Worm (Caenorhabditis elegans) whole organism, young adult: ENCODE results near the gene set-21.

Source experiments
- B0035.1 ChIP-seq: sonication (generic microtip); optimal IDR thresholded peaks from 2 replicates; lab custom pipeline; 2016; ENCODE audit warnings: missing genetic modification characterization, mild to moderate bottlenecking, missing compliant biosample characterization, missing genotype, missing genetic modification reagents
- B0261.1 ChIP-seq: sonication (generic microtip); optimal IDR thresholded peaks from 2 replicates; lab custom pipeline; 2016; ENCODE audit warnings: mild to moderate bottlenecking, missing genetic modification characterization, moderate library complexity, missing compliant biosample characterization
- D2030.7 ChIP-seq: fragments of 200-800 bp; sonication (Bioruptor generic); IDR thresholded peaks from 2 replicates; pipeline ENCODE4 v1.3.6; 2022; ENCODE audit warnings: missing genetic modification reagents, missing genetic modification characterization, missing compliant biosample characterization
- F10E7.11 ChIP-seq: sonication (generic microtip); optimal IDR thresholded peaks from 2 replicates; lab custom pipeline; 2017; ENCODE audit warnings: mild to moderate bottlenecking, missing genetic modification characterization, moderate library complexity, missing compliant biosample characterization
- F33H1.4 ChIP-seq: fragments of 200-800 bp; sonication (Bioruptor generic); IDR thresholded peaks from 2 replicates; pipeline ENCODE4 v1.3.6; 2022; ENCODE audit warnings: missing genetic modification reagents, missing genetic modification characterization, missing compliant biosample characterization
- F37B4.10 ChIP-seq: fragments of 200-800 bp; sonication (Bioruptor generic); IDR thresholded peaks from 2 replicates; pipeline ENCODE4 v1.3.6; 2022; ENCODE audit warnings: missing genetic modification characterization, missing compliant biosample characterization
- F39B2.1 ChIP-seq: fragments of 200-800 bp; sonication (Bioruptor generic); IDR thresholded peaks from 2 replicates; pipeline ENCODE4 v1.3.6; 2022; ENCODE audit warnings: missing genetic modification reagents, missing genetic modification characterization, missing compliant biosample characterization
- F49E8.2 ChIP-seq: sonication (generic microtip); optimal IDR thresholded peaks from 3 replicates; lab custom pipeline; 2017; ENCODE audit warnings: missing genetic modification characterization, mild to moderate bottlenecking, missing compliant biosample characterization, antibody characterized with exemption, moderate library complexity; ENCODE audit not compliant: insufficient read depth
- F57A8.1 ChIP-seq: fragments of 200-800 bp; sonication (Bioruptor generic); optimal IDR thresholded peaks from 2 replicates; lab custom pipeline; 2018; ENCODE audit warnings: mild to moderate bottlenecking, missing genetic modification characterization, moderate library complexity, missing compliant biosample characterization
- F57C9.4 ChIP-seq: sonication (generic microtip); optimal IDR thresholded peaks from 2 replicates; lab custom pipeline; 2017; ENCODE audit warnings: mild to moderate bottlenecking, missing genetic modification characterization, missing compliant biosample characterization
- K11D2.4 ChIP-seq: fragments of 200-800 bp; sonication (Bioruptor generic); IDR thresholded peaks from 2 replicates; pipeline ENCODE4 v1.3.6; 2022; ENCODE audit warnings: missing genetic modification reagents, missing genetic modification characterization, missing compliant biosample characterization
- Y53F4B.3 ChIP-seq: fragments of 200-800 bp; sonication (Bioruptor generic); IDR thresholded peaks from 2 replicates; pipeline ENCODE4 v1.3.6; 2022; ENCODE audit warnings: missing genetic modification reagents, missing genetic modification characterization, missing compliant biosample characterization
- Y95B8A.8 ChIP-seq: fragments of 200-800 bp; sonication (Bioruptor generic); IDR thresholded peaks from 2 replicates; pipeline ENCODE4 v1.3.6; 2022; ENCODE audit warnings: missing genetic modification reagents, missing genetic modification characterization, missing compliant biosample characterization
- ZK185.1 ChIP-seq: sonication (generic microtip); optimal IDR thresholded peaks from 2 replicates; lab custom pipeline; 2016; ENCODE audit warnings: mild to moderate bottlenecking, missing genetic modification characterization, missing compliant biosample characterization; ENCODE audit not compliant: poor library complexity, severe bottlenecking
- ama-1 ChIP-seq, 3 experiments: fragments of 150-350 bp in 1 of 3; sonication (generic microtip) in 2 of 3; optimal IDR thresholded peaks; 2 replicates each; lab custom pipeline; 2014 to 2018; ENCODE audit warnings: missing biosample characterization in 2 of 3, missing genetic modification characterization in 2 of 3, missing genetic modification reagents in 2 of 3
- aptf-3 ChIP-seq: fragments of 200-800 bp; sonication (Bioruptor generic); IDR thresholded peaks from 2 replicates; pipeline ENCODE4 v1.3.6; 2022; ENCODE audit warnings: missing genetic modification characterization, missing compliant biosample characterization
- attf-3 ChIP-seq: fragments of 200-800 bp; sonication (Bioruptor generic); conservative IDR thresholded peaks from 2 replicates; pipeline ENCODE4 v1.3.6; 2022; ENCODE audit warnings: missing genetic modification reagents, missing genetic modification characterization, missing compliant biosample characterization
- attf-5 ChIP-seq: fragments of 200-800 bp; sonication (Bioruptor generic); optimal IDR thresholded peaks from 2 replicates; lab custom pipeline; 2018; ENCODE audit warnings: mild to moderate bottlenecking, missing genetic modification characterization, missing compliant biosample characterization
- ccch-3 ChIP-seq: fragments of 200-800 bp; sonication (Bioruptor generic); optimal IDR thresholded peaks from 2 replicates; lab custom pipeline; 2018; ENCODE audit warnings: mild to moderate bottlenecking, missing genetic modification characterization, missing compliant biosample characterization
- cebp-2 ChIP-seq: fragments of 200-800 bp; sonication (Bioruptor generic); IDR thresholded peaks from 2 replicates; pipeline ENCODE4 v1.3.6; 2022; ENCODE audit warnings: missing genetic modification characterization, missing compliant biosample characterization
- ceh-100 ChIP-seq: fragments of 200-800 bp; sonication (Bioruptor generic); IDR thresholded peaks from 2 replicates; pipeline ENCODE4 v1.3.6; 2022; ENCODE audit warnings: missing genetic modification reagents, missing genetic modification characterization, missing compliant biosample characterization
- ceh-58 ChIP-seq: fragments of 200-800 bp; sonication (Bioruptor generic); IDR thresholded peaks from 2 replicates; pipeline ENCODE4 v1.3.6; 2022; ENCODE audit warnings: missing genetic modification characterization, missing compliant biosample characterization
- dox-1 ChIP-seq: fragments of 200-800 bp; sonication (Bioruptor generic); IDR thresholded peaks from 2 replicates; pipeline ENCODE4 v1.3.6; 2022; ENCODE audit warnings: missing genetic modification reagents, missing genetic modification characterization, missing compliant biosample characterization
- dpl-1 ChIP-seq: fragments of 150-350 bp; optimal IDR thresholded peaks from 2 replicates; lab custom pipeline; 2014; ENCODE audit warnings: missing biosample characterization, missing genetic modification reagents, missing genetic modification characterization
- him-1 ChIP-seq: sonication (generic microtip); optimal IDR thresholded peaks from 2 replicates; lab custom pipeline; 2016; ENCODE audit warnings: missing genotype, missing genetic modification reagents, missing genetic modification characterization, missing compliant biosample characterization
- hlh-26 ChIP-seq: fragments of 200-800 bp; sonication (Bioruptor generic); conservative IDR thresholded peaks from 2 replicates; pipeline ENCODE4 v1.3.6; 2022; ENCODE audit warnings: missing genetic modification reagents, missing genetic modification characterization, missing compliant biosample characterization
- hrde-1 ChIP-seq: sonication (generic microtip); optimal IDR thresholded peaks from 2 replicates; lab custom pipeline; 2016; ENCODE audit warnings: missing genetic modification characterization, mild to moderate bottlenecking, missing compliant biosample characterization, moderate library complexity, missing genotype, missing genetic modification reagents, borderline replicate concordance
- lag-1 ChIP-seq: fragments of 200-800 bp; sonication (Bioruptor generic); IDR thresholded peaks from 2 replicates; pipeline ENCODE4 v1.3.6; 2022; ENCODE audit warnings: missing genetic modification reagents, missing genetic modification characterization, missing compliant biosample characterization
- let-526 ChIP-seq: fragments of 200-800 bp; sonication (Bioruptor generic); IDR thresholded peaks from 2 replicates; pipeline ENCODE4 v1.3.6; 2022; ENCODE audit warnings: missing genetic modification reagents, missing genetic modification characterization, missing compliant biosample characterization
- lsl-1 ChIP-seq: fragments of 200-800 bp; sonication (Bioruptor generic); optimal IDR thresholded peaks from 2 replicates; lab custom pipeline; 2018; ENCODE audit warnings: mild to moderate bottlenecking, missing genetic modification characterization, moderate library complexity, missing compliant biosample characterization
- madf-6 ChIP-seq: fragments of 200-800 bp; sonication (Bioruptor generic); IDR thresholded peaks from 2 replicates; pipeline ENCODE4 v1.3.6; 2022; ENCODE audit warnings: missing genetic modification reagents, missing genetic modification characterization, missing compliant biosample characterization
- mes-4 ChIP-seq: sonication (generic microtip); optimal IDR thresholded peaks from 2 replicates; lab custom pipeline; 2016; ENCODE audit warnings: missing genotype, missing genetic modification characterization, missing compliant biosample characterization
- mxl-1 ChIP-seq: sonication (generic microtip); optimal IDR thresholded peaks from 2 replicates; lab custom pipeline; 2016; ENCODE audit warnings: missing genetic modification characterization, missing compliant biosample characterization
- nfya-2 ChIP-seq: fragments of 200-800 bp; sonication (Bioruptor generic); IDR thresholded peaks from 2 replicates; pipeline ENCODE4 v1.3.6; 2022; ENCODE audit warnings: missing genetic modification reagents, missing genetic modification characterization, missing compliant biosample characterization
- nhr-120 ChIP-seq: fragments of 200-800 bp; sonication (Bioruptor generic); IDR thresholded peaks from 2 replicates; pipeline ENCODE4 v1.3.6; 2022; ENCODE audit warnings: missing genetic modification characterization, missing compliant biosample characterization
- nhr-27 ChIP-seq: fragments of 200-800 bp; sonication (Bioruptor generic); optimal IDR thresholded peaks from 2 replicates; lab custom pipeline; 2018; ENCODE audit warnings: mild to moderate bottlenecking, missing genetic modification characterization, moderate library complexity, missing compliant biosample characterization
- nhr-80 ChIP-seq: sonication (generic microtip); optimal IDR thresholded peaks from 2 replicates; lab custom pipeline; 2016; ENCODE audit warnings: missing genetic modification characterization, missing compliant biosample characterization
- repo-1 ChIP-seq: sonication (generic microtip); optimal IDR thresholded peaks from 2 replicates; lab custom pipeline; 2017; ENCODE audit warnings: mild to moderate bottlenecking, missing genetic modification characterization, missing compliant biosample characterization
- sea-2 ChIP-seq: fragments of 200-800 bp; sonication (Bioruptor generic); IDR thresholded peaks from 2 replicates; pipeline ENCODE4 v1.3.6; 2022; ENCODE audit warnings: missing genetic modification characterization, missing compliant biosample characterization
- snpc-1.3 ChIP-seq: sonication (generic microtip); optimal IDR thresholded peaks from 2 replicates; lab custom pipeline; 2017; ENCODE audit warnings: missing genetic modification characterization, mild to moderate bottlenecking, missing compliant biosample characterization, antibody characterized with exemption, moderate library complexity, missing genotype, missing genetic modification reagents; ENCODE audit not compliant: insufficient read depth
- snpc-3.4 ChIP-seq: sonication (generic microtip); optimal IDR thresholded peaks from 2 replicates; lab custom pipeline; 2017; ENCODE audit warnings: missing genetic modification characterization, mild to moderate bottlenecking, missing compliant biosample characterization, antibody characterized with exemption, moderate library complexity, missing genotype, missing genetic modification reagents
- snpc-4 ChIP-seq, 5 experiments: fragments of 150-350 bp in 1 of 5; sonication (generic microtip) in 4 of 5; optimal IDR thresholded peaks; 2 replicates each; lab custom pipeline; 2014 to 2018; ENCODE audit warnings: missing genetic modification characterization in 5 of 5, missing biosample characterization in 3 of 5, antibody characterized with exemption in 2 of 5, mild to moderate bottlenecking in 2 of 5, missing compliant biosample characterization in 2 of 5, missing genotype in 2 of 5, moderate library complexity in 2 of 5, missing genetic modification reagents in 1 of 5
- sptf-2 ChIP-seq: fragments of 200-800 bp; sonication (Bioruptor generic); optimal IDR thresholded peaks from 2 replicates; lab custom pipeline; 2018; ENCODE audit warnings: mild to moderate bottlenecking, missing genetic modification characterization, missing compliant biosample characterization
- tbx-9 ChIP-seq: sonication (generic microtip); optimal IDR thresholded peaks from 2 replicates; lab custom pipeline; 2016; ENCODE audit warnings: borderline replicate concordance, missing genetic modification characterization, inconsistent platforms, missing compliant biosample characterization
- ztf-18 ChIP-seq: sonication (generic microtip); optimal IDR thresholded peaks from 2 replicates; lab custom pipeline; 2016; ENCODE audit warnings: missing genotype, mild to moderate bottlenecking, missing genetic modification characterization, missing compliant biosample characterization
- ztf-25 ChIP-seq: fragments of 200-800 bp; sonication (Bioruptor generic); IDR thresholded peaks from 2 replicates; pipeline ENCODE4 v1.3.6; 2022; ENCODE audit warnings: missing genetic modification reagents, missing genetic modification characterization, missing compliant biosample characterization
- ztf-26 ChIP-seq: sonication (generic microtip); optimal IDR thresholded peaks from 2 replicates; lab custom pipeline; 2017; ENCODE audit warnings: missing genetic modification characterization, missing compliant biosample characterization
- ztf-3 ChIP-seq: fragments of 200-800 bp; sonication (Bioruptor generic); optimal IDR thresholded peaks from 2 replicates; lab custom pipeline; 2018; ENCODE audit warnings: mild to moderate bottlenecking, missing genetic modification characterization, missing compliant biosample characterization

Gene set-21

DNA sequence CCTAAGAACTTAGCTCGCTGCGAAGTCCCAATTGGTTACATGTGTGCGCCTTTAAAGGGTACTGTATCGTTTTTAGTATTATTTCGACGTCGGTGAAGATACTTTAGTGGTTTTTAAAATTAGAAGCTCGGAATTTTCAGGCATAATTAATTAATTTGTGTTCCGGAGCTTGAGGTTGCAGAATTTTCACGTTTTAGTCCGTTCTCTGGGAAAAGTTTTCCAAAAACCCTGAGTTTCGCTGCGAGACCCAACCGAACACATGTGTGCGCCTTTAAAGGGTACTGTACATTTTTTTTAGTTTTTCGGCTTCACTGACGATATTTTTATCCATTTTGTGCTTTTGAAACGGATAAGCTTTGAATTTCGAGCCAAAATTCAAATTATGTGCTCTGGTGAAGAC is 2.8 kb downstream of the set-21 start (continued):
- no peak for TF ChIP-seq K11D2.4
- TF ChIP-seq nhr-27 (tag; lab: Kevin White, UChicago): no peak
- no peak for TF ChIP-seq aptf-3 (GFP tag; lab: Robert Waterston, UW)
- TF ChIP-seq D2030.7: peak; percentile 75
- no peak for TF ChIP-seq ccch-3 (GFP tag; lab: Kevin White, UChicago)
- TF ChIP-seq ztf-26 (tag; lab: Kevin White, UChicago): no peak
- no peak for TF ChIP-seq nhr-120 (GFP tag; lab: Robert Waterston, UW)
- TF ChIP-seq ceh-58 (GFP tag; lab: Robert Waterston, UW): no peak
- TF ChIP-seq mes-4 (tag; lab: Kevin White, UChicago): no peak
- TF ChIP-seq tbx-9 (tag; lab: Kevin White, UChicago): no peak
- TF ChIP-seq B0261.1 (tag; lab: Kevin White, UChicago): no peak
- no peak for TF ChIP-seq ama-1 (optimal IDR thresholded peaks at IDR 0.05; lab: Kevin White, UChicago)
- TF ChIP-seq ama-1 (GFP tag; optimal IDR thresholded peaks at IDR 0.05; lab: Kevin White, UChicago): no peak
- TF ChIP-seq snpc-1.3: peak; percentile 37
- TF ChIP-seq ztf-3 (GFP tag; lab: Kevin White, UChicago): no peak
- TF ChIP-seq F49E8.2: peak; percentile 54
- no peak for TF ChIP-seq ztf-18
- TF ChIP-seq Y95B8A.8 (GFP tag; lab: Robert Waterston, UW): peak; percentile 71; the same call in 1 of the 2 replicates
- no peak for TF ChIP-seq ztf-25 (GFP tag; lab: Robert Waterston, UW)
- TF ChIP-seq repo-1 (tag; lab: Kevin White, UChicago): no peak
- no peak for TF ChIP-seq F10E7.11 (tag; lab: Kevin White, UChicago)
- TF ChIP-seq F37B4.10: no peak
- no peak for TF ChIP-seq B0035.1 (tag; lab: Kevin White, UChicago)
- no peak for TF ChIP-seq Y53F4B.3
- TF ChIP-seq him-1 (tag; lab: Kevin White, UChicago): peak; percentile 15
- TF ChIP-seq snpc-4 (GFP tag; optimal IDR thresholded peaks at IDR 0.05; lab: Kevin White, UChicago): peak; percentile 6
- peak in 1 of 4 experiments; percentile 56 for TF ChIP-seq snpc-4 (tag; optimal IDR thresholded peaks at IDR 0.05; lab: Kevin White, UChicago)
- no peak; the same call in 1 of the 2 replicates for TF ChIP-seq dox-1 (GFP tag; lab: Robert Waterston, UW)
- TF ChIP-seq madf-6 (GFP tag; lab: Robert Waterston, UW): peak; percentile 89
- TF ChIP-seq sea-2 (GFP tag; lab: Robert Waterston, UW): no peak
- TF ChIP-seq F57A8.1 (GFP tag; lab: Kevin White, UChicago): no peak
- TF ChIP-seq ZK185.1 (tag; lab: Kevin White, UChicago): no peak
- no peak for TF ChIP-seq hlh-26
- no peak for TF ChIP-seq dpl-1 (GFP tag; lab: Kevin White, UChicago)
- no peak for TF ChIP-seq ceh-100 (GFP tag; lab: Robert Waterston, UW)
- no peak for TF ChIP-seq lag-1 (GFP tag; lab: Robert Waterston, UW)
- no peak for TF ChIP-seq attf-3
- TF ChIP-seq F39B2.1 (GFP tag; lab: Robert Waterston, UW): no peak
- TF ChIP-seq snpc-3.4 (tag; lab: Kevin White, UChicago): peak; percentile 14
- peak; percentile 95 for TF ChIP-seq lsl-1 (GFP tag; lab: Kevin White, UChicago)
- no peak for TF ChIP-seq F57C9.4 (tag; lab: Kevin White, UChicago)
- no peak for TF ChIP-seq mxl-1 (tag; lab: Kevin White, UChicago)
- no peak for TF ChIP-seq sptf-2 (GFP tag; lab: Kevin White, UChicago)
- no peak for TF ChIP-seq cebp-2
- no peak for TF ChIP-seq nhr-80 (tag; lab: Kevin White, UChicago)
- peak; percentile 49 for TF ChIP-seq hrde-1 (tag; lab: Kevin White, UChicago)
- no peak for TF ChIP-seq attf-5 (GFP tag; lab: Kevin White, UChicago)
- TF ChIP-seq let-526: no peak
- TF ChIP-seq F33H1.4 (GFP tag; lab: Robert Waterston, UW): peak; percentile 94
- TF ChIP-seq nfya-2: no peak
